ENCODE assay signal across 5 fruit fly cellular contexts in the genomic region with DNA sequence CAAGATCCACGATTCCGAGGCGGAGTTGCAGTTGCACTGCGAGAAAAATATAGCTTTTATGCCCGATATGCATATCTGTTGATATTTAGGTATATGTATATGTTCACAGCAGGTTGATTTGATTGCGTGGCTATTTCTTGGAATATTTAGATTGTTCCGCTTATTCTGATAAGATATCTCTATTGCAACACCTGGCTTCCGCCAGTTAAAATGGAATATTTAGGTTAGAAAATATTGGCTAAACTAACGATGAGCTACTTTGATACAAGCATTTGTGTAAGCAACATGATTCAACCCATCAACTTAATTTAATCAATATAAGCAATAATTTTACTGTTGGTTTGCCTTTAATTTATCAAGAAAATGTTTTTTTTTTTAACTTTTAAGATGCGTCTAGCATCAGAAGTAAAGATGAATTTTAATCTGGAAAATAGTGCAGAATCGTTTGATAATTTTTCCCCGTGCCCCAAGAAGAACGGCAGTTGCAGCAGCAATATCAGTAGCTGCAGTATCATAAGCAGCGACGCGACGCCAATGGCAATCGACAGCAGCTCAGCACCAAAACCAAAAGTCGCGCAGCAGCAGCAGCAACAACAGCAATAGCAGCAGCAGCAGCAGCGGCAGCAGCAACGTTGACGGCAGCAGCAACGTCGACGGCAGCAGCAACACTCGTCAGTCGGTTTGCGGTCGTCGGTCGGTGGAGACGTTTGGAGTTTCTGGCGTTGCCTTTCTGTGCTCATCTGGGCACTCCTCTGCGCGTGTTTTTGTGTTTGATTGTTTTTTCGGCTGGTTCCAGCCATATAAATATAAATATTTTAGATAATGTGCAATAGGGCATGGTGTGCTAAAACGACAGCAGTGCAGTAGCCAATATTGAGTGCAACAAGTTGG.
TF ChIP-seq lines count a peak whose summit lies in the region.

No protein-coding gene starts in this region.

- no peak for TF ChIP-seq CTCF in whole organism, embryonic (GFP tag; optimal IDR thresholded peaks at IDR 0.05; lab: Kevin White, UChicago)

TF ChIP-seq in whole organism, adult, 20 proteins besides CTCF, POLR2A, EP300 and RAD21:
- TF ChIP-seq kay (GFP tag; lab: Kevin White, UChicago; ENCODE audit: borderline replicate concordance) (peak; percentile 24), CG12768 (GFP tag; optimal IDR thresholded peaks at IDR 0.05; lab: Kevin White, UChicago) (no peak), CG7045 (GFP tag; optimal IDR thresholded peaks at IDR 0.05; lab: Kevin White, UChicago) (no peak)

TF ChIP-seq in whole organism, embryonic, 481 proteins besides CTCF, POLR2A, EP300 and RAD21 (continues in another document):
- TF ChIP-seq pnt (GFP tag; optimal IDR thresholded peaks at IDR 0.05; lab: Kevin White, UChicago): no peak
- TF ChIP-seq Ptx1 (GFP tag; IDR thresholded peaks at IDR 0.05; lab: Robert Waterston, UW): no peak
- TF ChIP-seq dmrt99B (tag; optimal IDR thresholded peaks at IDR 0.05; lab: Kevin White, UChicago): peak; percentile 11
- TF ChIP-seq CG3726 (GFP tag; IDR thresholded peaks at IDR 0.05; lab: Robert Waterston, UW): no peak
- no peak for TF ChIP-seq pfk (GFP tag; optimal IDR thresholded peaks at IDR 0.05; lab: Kevin White, UChicago)
- TF ChIP-seq trh (GFP tag; optimal IDR thresholded peaks at IDR 0.05; lab: Kevin White, UChicago): no peak
- no peak for TF ChIP-seq Dll (GFP tag; IDR thresholded peaks at IDR 0.05; lab: Robert Waterston, UW; ENCODE audit: partially characterized antibody)
- TF ChIP-seq wek (GFP tag; optimal IDR thresholded peaks at IDR 0.05; lab: Kevin White, UChicago): no peak
- peak; percentile 16; the same call in 1 of the 2 replicates for TF ChIP-seq CG32532 (GFP tag; IDR thresholded peaks at IDR 0.05; lab: Robert Waterston, UW)
- TF ChIP-seq YL-1 (GFP tag; optimal IDR thresholded peaks at IDR 0.05; lab: Kevin White, UChicago): no peak
- TF ChIP-seq Dek (tag; optimal IDR thresholded peaks at IDR 0.05; lab: Kevin White, UChicago): no peak
- TF ChIP-seq CG9817 (tag; optimal IDR thresholded peaks at IDR 0.05; lab: Kevin White, UChicago): no peak
- peak; percentile 39; the same call in 1 of the 2 replicates for TF ChIP-seq CG13287 (GFP tag; IDR thresholded peaks at IDR 0.05; lab: Robert Waterston, UW; ENCODE audit: partially characterized antibody)
- no peak for TF ChIP-seq CG5245 (GFP tag; optimal IDR thresholded peaks at IDR 0.05; lab: Kevin White, UChicago)
- no peak for TF ChIP-seq hbn (GFP tag; IDR thresholded peaks at IDR 0.05; lab: Robert Waterston, UW; ENCODE audit: partially characterized antibody)
- no peak for TF ChIP-seq Elba2 (GFP tag; optimal IDR thresholded peaks at IDR 0.05; lab: Kevin White, UChicago)
- no peak for TF ChIP-seq fru (optimal IDR thresholded peaks at IDR 0.05; lab: Kevin White, UChicago)
- 0 out of 2 replicates have a peak, but pooled peaks have one; percentile 13 for TF ChIP-seq Nf-YA (GFP tag; IDR thresholded peaks at IDR 0.05; lab: Robert Waterston, UW)

TF ChIP-seq in whole organism, prepupa, 60 proteins besides CTCF, POLR2A, EP300 and RAD21 (continues in another document):
- TF ChIP-seq OdsH (GFP tag; optimal IDR thresholded peaks at IDR 0.05; lab: Kevin White, UChicago) (peak; percentile 59), ss (GFP tag; optimal IDR thresholded peaks at IDR 0.05; lab: Kevin White, UChicago) (peak; percentile 46 to 59), CG6276 (GFP tag; optimal IDR thresholded peaks at IDR 0.05; lab: Kevin White, UChicago) (peak; percentile 62), net (GFP tag; optimal IDR thresholded peaks at IDR 0.05; lab: Kevin White, UChicago) (peak; percentile 75), acj6 (GFP tag; optimal IDR thresholded peaks at IDR 0.05; lab: Kevin White, UChicago) (peak; percentile 71), CG11902 (GFP tag; optimal IDR thresholded peaks at IDR 0.05; lab: Kevin White, UChicago) (peak; percentile 57), CG15336 (GFP tag; IDR thresholded peaks at IDR 0.05; lab: Robert Waterston, UW) (peak; percentile 40; the same call in 1 of the 2 replicates), CG11762 (GFP tag; optimal IDR thresholded peaks at IDR 0.05; lab: Kevin White, UChicago; ENCODE audit: insufficient read depth) (peak; percentile 47), Ets21C (GFP tag; optimal IDR thresholded peaks at IDR 0.05; lab: Kevin White, UChicago) (peak; percentile 66), CG10631 (GFP tag; optimal IDR thresholded peaks at IDR 0.05; lab: Kevin White, UChicago) (peak; percentile 81), CG34406 (GFP tag; optimal IDR thresholded peaks at IDR 0.05; lab: Kevin White, UChicago) (peak; percentile 57), dsx (GFP tag; optimal IDR thresholded peaks at IDR 0.05; lab: Kevin White, UChicago; ENCODE audit: poor library complexity, severe bottlenecking) (peak; percentile 4), fd85E (GFP tag; optimal IDR thresholded peaks at IDR 0.05; lab: Kevin White, UChicago) (no peak), Eip93F (GFP tag; optimal IDR thresholded peaks at IDR 0.05; lab: Kevin White, UChicago) (no peak), lz (GFP tag; optimal IDR thresholded peaks at IDR 0.05; lab: Kevin White, UChicago) (peak; percentile 77), Hr38 (GFP tag; optimal IDR thresholded peaks at IDR 0.05; lab: Kevin White, UChicago) (no peak), CG11294 (GFP tag; IDR thresholded peaks at IDR 0.05; lab: Robert Waterston, UW) (peak; percentile 20; the same call in 1 of the 2 replicates), fd59A (GFP tag; optimal IDR thresholded peaks at IDR 0.05; lab: Kevin White, UChicago) (peak; percentile 77), Smox (GFP tag; optimal IDR thresholded peaks at IDR 0.05; lab: Kevin White, UChicago) (peak; percentile 68)

TF ChIP-seq in whole organism, pupa, 21 proteins besides CTCF, POLR2A, EP300 and RAD21:
- peak; percentile 40 for TF ChIP-seq D1 (tag; optimal IDR thresholded peaks at IDR 0.05; lab: Kevin White, UChicago)
- peak; percentile 91 for TF ChIP-seq CG14655 (GFP tag; optimal IDR thresholded peaks at IDR 0.05; lab: Kevin White, UChicago)
- peak; percentile 76 for TF ChIP-seq CG8301 (tag; optimal IDR thresholded peaks at IDR 0.05; lab: Kevin White, UChicago)
- peak; percentile 61; the same call in 2 of the 3 replicates for TF ChIP-seq fd96Ca (GFP tag; IDR thresholded peaks at IDR 0.05; lab: Robert Waterston, UW)
- peak; percentile 21 for TF ChIP-seq EcR (GFP tag; optimal IDR thresholded peaks at IDR 0.05; lab: Kevin White, UChicago)
- TF ChIP-seq Pif1B (GFP tag; optimal IDR thresholded peaks at IDR 0.05; lab: Kevin White, UChicago): peak; percentile 38
- peak; percentile 82 for TF ChIP-seq CG8159 (tag; optimal IDR thresholded peaks at IDR 0.05; lab: Kevin White, UChicago)
- TF ChIP-seq CG17806 (tag; optimal IDR thresholded peaks at IDR 0.05; lab: Kevin White, UChicago): peak; percentile 44
- peak; percentile 72 for TF ChIP-seq CG15710 (tag; optimal IDR thresholded peaks at IDR 0.05; lab: Kevin White, UChicago)
- TF ChIP-seq CG32121 (GFP tag; IDR thresholded peaks at IDR 0.05; lab: Robert Waterston, UW): no peak
- no peak for TF ChIP-seq CG12605 (GFP tag; IDR thresholded peaks at IDR 0.05; lab: Robert Waterston, UW)
- peak; percentile 41 for TF ChIP-seq CG13204 (GFP tag; optimal IDR thresholded peaks at IDR 0.05; lab: Kevin White, UChicago)
- peak; percentile 63 for TF ChIP-seq CG34367 (tag; optimal IDR thresholded peaks at IDR 0.05; lab: Kevin White, UChicago)
- no peak for TF ChIP-seq CG10348 (GFP tag; IDR thresholded peaks at IDR 0.05; lab: Robert Waterston, UW)
- TF ChIP-seq gl (tag; optimal IDR thresholded peaks at IDR 0.05; lab: Kevin White, UChicago): no peak
- TF ChIP-seq CG9948 (tag; optimal IDR thresholded peaks at IDR 0.05; lab: Kevin White, UChicago): peak; percentile 58
- peak; percentile 61 for TF ChIP-seq CG4496 (GFP tag; IDR thresholded peaks at IDR 0.05; lab: Robert Waterston, UW)
- peak; percentile 54 for TF ChIP-seq Snoo (tag; optimal IDR thresholded peaks at IDR 0.05; lab: Kevin White, UChicago)
- TF ChIP-seq rn (GFP tag; IDR thresholded peaks at IDR 0.05; lab: Robert Waterston, UW): no peak
- TF ChIP-seq Ets98B (GFP tag; IDR thresholded peaks at IDR 0.05; lab: Robert Waterston, UW): peak; percentile 35
- TF ChIP-seq Pif1A (GFP tag; optimal IDR thresholded peaks at IDR 0.05; lab: Kevin White, UChicago): peak; percentile 67

TF ChIP-seq in whole organism, wandering third instar larva, 38 proteins besides CTCF, POLR2A, EP300 and RAD21 (continues in another document):
- TF ChIP-seq Hr83 (GFP tag; optimal IDR thresholded peaks at IDR 0.05; lab: Kevin White, UChicago; ENCODE audit: poor library complexity, severe bottlenecking) (peak; percentile 18), lola (GFP tag; optimal IDR thresholded peaks at IDR 0.05; lab: Kevin White, UChicago) (no peak), CG9705 (GFP tag; optimal IDR thresholded peaks at IDR 0.05; lab: Kevin White, UChicago) (peak; percentile 19), ey (GFP tag; optimal IDR thresholded peaks at IDR 0.05; lab: Kevin White, UChicago) (peak; percentile 58), pan (optimal IDR thresholded peaks at IDR 0.05; lab: Kevin White, UChicago) (no peak), Dfd (GFP tag; optimal IDR thresholded peaks at IDR 0.05; lab: Kevin White, UChicago) (peak; percentile 80), rgr (GFP tag; optimal IDR thresholded peaks at IDR 0.05; lab: Kevin White, UChicago) (peak; percentile 21), h (GFP tag; optimal IDR thresholded peaks at IDR 0.05; lab: Kevin White, UChicago) (peak; percentile 43), Hnf4 (GFP tag; optimal IDR thresholded peaks at IDR 0.05; lab: Kevin White, UChicago) (peak; percentile 27), tai (GFP tag; optimal IDR thresholded peaks at IDR 0.05; lab: Kevin White, UChicago) (peak; percentile 33), sv (GFP tag; optimal IDR thresholded peaks at IDR 0.05; lab: Kevin White, UChicago) (no peak), OdsH (GFP tag; optimal IDR thresholded peaks at IDR 0.05; lab: Kevin White, UChicago) (peak; percentile 50), CrebA (GFP tag; optimal IDR thresholded peaks at IDR 0.05; lab: Kevin White, UChicago; ENCODE audit: borderline replicate concordance) (no peak), GATAd (GFP tag; optimal IDR thresholded peaks at IDR 0.05; lab: Kevin White, UChicago) (no peak), brk (GFP tag; optimal IDR thresholded peaks at IDR 0.05; lab: Kevin White, UChicago) (peak; percentile 44), CG32264 (GFP tag; optimal IDR thresholded peaks at IDR 0.05; lab: Kevin White, UChicago) (no peak), br (GFP tag; optimal IDR thresholded peaks at IDR 0.05; lab: Kevin White, UChicago) (peak; percentile 62), Rel (GFP tag; optimal IDR thresholded peaks at IDR 0.05; lab: Kevin White, UChicago) (no peak), Rel (tag; optimal IDR thresholded peaks at IDR 0.05; lab: Kevin White, UChicago) (no peak), usp (GFP tag; optimal IDR thresholded peaks at IDR 0.05; lab: Kevin White, UChicago) (no peak), N (GFP tag; optimal IDR thresholded peaks at IDR 0.05; lab: Kevin White, UChicago) (no peak), psq (GFP tag; optimal IDR thresholded peaks at IDR 0.05; lab: Kevin White, UChicago) (peak; percentile 80), sage (GFP tag; optimal IDR thresholded peaks at IDR 0.05; lab: Kevin White, UChicago) (no peak), Dif (GFP tag; optimal IDR thresholded peaks at IDR 0.05; lab: Kevin White, UChicago; ENCODE audit: partially characterized antibody) (no peak)
